Fruit fly (Drosophila melanogaster) whole organism, pupa: ENCODE data around the gene sit.

ENCODE experiments used
- CG10348 ChIP-seq: fragments of 200-800 bp; sonication (Bioruptor generic); IDR thresholded peaks from 2 replicates; pipeline ENCODE4 v1.3.6; 2022; ENCODE audit warnings: missing biosample characterization, missing genetic modification characterization
- CG12605 ChIP-seq: fragments of 200-800 bp; sonication (Bioruptor generic); IDR thresholded peaks from 2 replicates; pipeline ENCODE4 v1.3.6; 2022; ENCODE audit warnings: missing biosample characterization, missing genetic modification characterization
- CG13204 ChIP-seq: fragments of 200-800 bp; sonication (Bioruptor generic); optimal IDR thresholded peaks from 2 replicates; lab custom pipeline; 2018; ENCODE audit warnings: missing biosample characterization, mild to moderate bottlenecking, missing genetic modification characterization, moderate library complexity
- CG14655 ChIP-seq: fragments of 200-800 bp; sonication (Bioruptor generic); optimal IDR thresholded peaks from 3 replicates; lab custom pipeline; 2017; ENCODE audit warnings: mild to moderate bottlenecking, missing biosample characterization, missing genetic modification reagents, missing genetic modification characterization
- CG15710 ChIP-seq: fragments of 200-800 bp; sonication (Bioruptor generic); optimal IDR thresholded peaks from 2 replicates; lab custom pipeline; 2018; ENCODE audit warnings: missing biosample characterization, mild to moderate bottlenecking, missing genetic modification characterization, moderate library complexity
- CG17806 ChIP-seq: fragments of 200-800 bp; sonication (Bioruptor generic); optimal IDR thresholded peaks from 2 replicates; lab custom pipeline; 2018; ENCODE audit warnings: missing biosample characterization, mild to moderate bottlenecking, missing genetic modification characterization, moderate library complexity
- CG32121 ChIP-seq: fragments of 200-800 bp; sonication (Bioruptor generic); IDR thresholded peaks from 2 replicates; pipeline ENCODE4 v1.3.6; 2022; ENCODE audit warnings: missing biosample characterization, missing genetic modification characterization
- CG34367 ChIP-seq: fragments of 200-800 bp; sonication (Bioruptor generic); optimal IDR thresholded peaks from 2 replicates; lab custom pipeline; 2018; ENCODE audit warnings: missing biosample characterization, mild to moderate bottlenecking, missing genetic modification characterization
- CG4496 ChIP-seq: fragments of 200-800 bp; sonication (Bioruptor generic); IDR thresholded peaks from 3 replicates; pipeline ENCODE4 v1.3.6; 2022; ENCODE audit warnings: missing biosample characterization, missing genetic modification characterization
- CG8159 ChIP-seq: fragments of 200-800 bp; sonication (Bioruptor generic); optimal IDR thresholded peaks from 3 replicates; lab custom pipeline; 2018; ENCODE audit warnings: missing biosample characterization, mild to moderate bottlenecking, missing genetic modification characterization, moderate library complexity
- CG8301 ChIP-seq: fragments of 200-800 bp; sonication (Bioruptor generic); optimal IDR thresholded peaks from 2 replicates; lab custom pipeline; 2018; ENCODE audit warnings: missing biosample characterization, mild to moderate bottlenecking, missing genetic modification characterization
- CG9948 ChIP-seq: fragments of 200-800 bp; sonication (Bioruptor generic); optimal IDR thresholded peaks from 2 replicates; lab custom pipeline; 2018; ENCODE audit warnings: missing biosample characterization, mild to moderate bottlenecking, missing genetic modification characterization, moderate library complexity
- D1 ChIP-seq: fragments of 200-800 bp; sonication (Bioruptor generic); optimal IDR thresholded peaks from 2 replicates; lab custom pipeline; 2018; ENCODE audit warnings: missing biosample characterization, mild to moderate bottlenecking, missing genetic modification characterization, moderate library complexity
- EcR ChIP-seq: fragments of 200-800 bp; sonication (Bioruptor generic); optimal IDR thresholded peaks from 3 replicates; lab custom pipeline; 2019; ENCODE audit warnings: missing biosample characterization, missing genetic modification characterization, mild to moderate bottlenecking, moderate library complexity, missing genetic modification reagents
- Ets98B ChIP-seq: fragments of 200-800 bp; sonication (Bioruptor generic); IDR thresholded peaks from 2 replicates; pipeline ENCODE4 v1.3.6; 2022; ENCODE audit warnings: missing biosample characterization, missing genetic modification characterization
- Pif1A ChIP-seq: fragments of 200-800 bp; sonication (Bioruptor generic); optimal IDR thresholded peaks from 3 replicates; lab custom pipeline; 2016; ENCODE audit warnings: missing biosample characterization, missing genetic modification characterization
- Pif1B ChIP-seq: fragments of 200-800 bp; sonication (Bioruptor generic); optimal IDR thresholded peaks from 3 replicates; lab custom pipeline; 2016; ENCODE audit warnings: missing biosample characterization, missing genetic modification characterization
- Snoo ChIP-seq: fragments of 200-800 bp; sonication (Bioruptor generic); optimal IDR thresholded peaks from 3 replicates; lab custom pipeline; 2017; ENCODE audit warnings: missing biosample characterization, mild to moderate bottlenecking, missing genetic modification characterization, inconsistent platforms
- fd96Ca ChIP-seq: fragments of 200-800 bp; sonication (Bioruptor generic); IDR thresholded peaks from 3 replicates; pipeline ENCODE4 v1.3.6; 2022; ENCODE audit warnings: missing biosample characterization, missing genetic modification characterization
- gl ChIP-seq: fragments of 200-800 bp; sonication (Bioruptor generic); optimal IDR thresholded peaks from 2 replicates; lab custom pipeline; 2018; ENCODE audit warnings: missing biosample characterization, mild to moderate bottlenecking, missing genetic modification characterization
- rn ChIP-seq: fragments of 200-800 bp; sonication (Bioruptor generic); IDR thresholded peaks from 2 replicates; pipeline ENCODE4 v1.3.6; 2022; ENCODE audit warnings: missing biosample characterization, missing genetic modification characterization

The sit gene

DNA sequence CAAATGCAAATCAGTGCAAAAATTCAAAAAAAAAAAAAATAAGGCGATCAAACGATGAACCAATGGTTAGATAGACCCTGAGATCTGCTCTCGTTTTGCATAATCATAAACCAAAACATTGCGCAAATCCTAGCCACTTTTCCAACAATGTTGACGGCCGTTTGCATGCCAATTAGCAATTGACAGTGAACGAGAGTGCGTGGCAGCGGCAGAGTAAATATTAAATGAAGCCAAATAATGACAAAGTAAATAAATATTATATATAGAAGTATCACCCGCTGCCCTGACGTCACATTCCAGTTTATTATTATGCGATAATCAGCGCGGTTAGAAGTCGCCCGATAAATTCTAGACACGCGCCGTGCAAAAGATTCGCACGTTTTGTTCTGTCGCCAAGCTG is 26.4 kb downstream of the sit start:
- TF ChIP-seq Snoo (no peak), fd96Ca (GFP tag; lab: Robert Waterston, UW) (no peak), CG8159 (no peak), CG10348 (GFP tag; lab: Robert Waterston, UW) (no peak), EcR (GFP tag; lab: Kevin White, UChicago) (no peak), CG9948 (tag; lab: Kevin White, UChicago) (no peak), CG8301 (tag; lab: Kevin White, UChicago) (no peak), D1 (no peak), CG4496 (GFP tag; lab: Robert Waterston, UW) (no peak), Pif1B (no peak), CG17806 (tag; lab: Kevin White, UChicago) (no peak)

DNA sequence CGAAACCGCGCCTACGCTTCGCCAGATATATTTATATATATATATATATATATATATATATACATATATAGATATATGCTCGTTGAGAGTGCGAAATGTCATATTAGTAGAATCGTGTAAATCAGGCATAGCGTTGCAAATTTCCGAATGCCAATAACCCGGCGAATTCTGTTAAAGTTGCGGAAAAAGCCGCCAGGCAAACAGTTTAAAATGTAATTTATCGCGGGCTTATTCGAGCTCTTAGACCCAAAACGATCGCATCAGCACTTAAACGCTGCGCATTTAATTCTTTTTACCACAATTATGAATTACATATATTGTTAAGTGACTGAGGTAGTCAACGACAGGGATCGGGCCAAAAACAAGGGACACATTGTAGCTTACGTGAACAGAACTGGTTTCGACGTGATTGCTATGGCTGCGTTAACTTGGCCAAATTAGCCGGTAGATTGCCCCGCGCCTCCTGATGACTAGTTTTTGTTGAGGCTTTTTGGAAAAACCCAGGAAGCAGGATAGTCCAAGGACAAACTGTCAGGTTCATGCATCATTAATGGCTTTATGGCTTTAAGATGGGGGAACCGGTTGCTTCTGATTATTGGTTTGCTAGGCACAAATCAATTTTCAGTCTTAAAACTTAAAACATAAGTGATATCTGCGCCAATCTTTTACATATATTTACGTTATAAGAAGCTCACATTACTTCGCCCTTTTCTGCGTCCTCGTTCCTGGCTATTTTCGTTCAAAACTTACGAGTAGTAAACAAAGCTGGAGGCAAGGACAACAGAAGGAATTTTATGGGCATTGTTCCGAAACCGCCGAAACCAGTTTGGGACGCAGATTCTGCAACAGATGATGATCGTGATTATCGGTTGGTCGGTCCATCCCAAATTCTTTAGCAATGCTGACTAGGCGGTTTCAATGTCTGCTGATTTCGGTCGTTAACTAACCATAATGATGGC is 28.1 kb downstream of the sit start:
- TF ChIP-seq EcR (GFP tag; lab: Kevin White, UChicago) (peak; percentile 82), Pif1B (no peak), gl (tag; lab: Kevin White, UChicago) (no peak), CG13204 (GFP tag; lab: Kevin White, UChicago) (no peak), Pif1A (GFP tag; lab: Kevin White, UChicago) (no peak), CG4496 (GFP tag; lab: Robert Waterston, UW) (no peak)

DNA sequence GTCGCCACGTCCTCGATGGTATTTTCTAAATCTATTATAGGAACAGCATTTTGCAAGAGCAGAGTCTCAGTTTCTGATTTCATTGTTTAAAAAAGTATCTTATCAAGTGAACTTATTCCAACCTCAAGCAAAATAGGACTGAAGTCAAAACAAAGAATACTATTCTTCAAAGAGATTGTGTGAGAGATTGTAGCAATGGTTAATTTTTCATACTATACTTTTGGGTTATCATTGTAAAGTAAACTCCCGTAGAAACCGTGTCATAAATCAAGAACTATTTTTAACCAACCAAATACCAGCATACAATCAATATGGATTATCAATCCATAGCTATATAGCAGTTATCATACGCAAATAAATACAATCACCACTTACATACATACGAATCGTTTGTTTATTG is 30.6 kb downstream of the sit start, which contains the start of gene CG33093:
Gene CG33093 (minus strand): TSS at position 122 of the 400 bp plus-strand sequence.
- no peak for TF ChIP-seq rn (GFP tag; lab: Robert Waterston, UW)
- TF ChIP-seq CG12605, result no peak
- no peak for TF ChIP-seq CG13204 (GFP tag; lab: Kevin White, UChicago)
- TF ChIP-seq Snoo, result no peak
- no peak for TF ChIP-seq CG10348 (GFP tag; lab: Robert Waterston, UW)
- no peak for TF ChIP-seq CG4496 (GFP tag; lab: Robert Waterston, UW)
- TF ChIP-seq CG15710 (tag; lab: Kevin White, UChicago), result no peak
- no peak for TF ChIP-seq Pif1B
- TF ChIP-seq CG14655 (GFP tag; lab: Kevin White, UChicago), result no peak
- TF ChIP-seq CG8301 (tag; lab: Kevin White, UChicago), result no peak
- no peak for TF ChIP-seq CG32121 (GFP tag; lab: Robert Waterston, UW)
- TF ChIP-seq Ets98B (GFP tag; lab: Robert Waterston, UW), result no peak
- TF ChIP-seq CG34367 (tag; lab: Kevin White, UChicago), result no peak
- TF ChIP-seq CG17806 (tag; lab: Kevin White, UChicago), result no peak
- TF ChIP-seq, all 21 proteins: peak for 0

DNA sequence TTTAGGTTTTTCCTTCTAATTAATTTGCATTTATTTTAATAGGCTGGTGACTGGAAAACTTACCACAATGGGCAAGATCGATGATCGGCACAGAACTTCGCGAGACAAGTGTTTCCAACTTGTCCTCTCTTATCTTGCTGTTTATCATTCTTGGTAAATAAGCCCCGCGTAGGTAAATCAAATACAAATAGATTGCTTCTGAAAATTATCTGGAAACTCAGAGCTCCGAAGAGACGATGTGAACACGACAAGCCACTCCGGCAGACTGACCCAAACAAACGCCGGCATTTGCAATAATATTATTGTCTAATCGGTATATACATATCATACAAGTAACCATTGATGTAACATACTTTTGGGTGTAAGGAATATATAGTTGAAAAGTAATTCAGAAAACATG is 32.1 kb downstream of the sit start, which contains the start of gene CG33099:
Gene CG33099 (minus strand): TSS at position 268 of the 400 bp plus-strand sequence.
- TF ChIP-seq CG9948 (tag; lab: Kevin White, UChicago) (no peak), Pif1B (peak; percentile 52), Pif1A (GFP tag; lab: Kevin White, UChicago) (peak; percentile 44), CG34367 (tag; lab: Kevin White, UChicago) (no peak), CG14655 (GFP tag; lab: Kevin White, UChicago) (peak; percentile 4), CG8159 (no peak), CG4496 (GFP tag; lab: Robert Waterston, UW) (peak; percentile 55; the same call in 2 of the 3 replicates), Ets98B (GFP tag; lab: Robert Waterston, UW) (0 out of 2 replicates have a peak, but pooled peaks have one; percentile 11), fd96Ca (GFP tag; lab: Robert Waterston, UW) (no peak), CG32121 (GFP tag; lab: Robert Waterston, UW) (peak; percentile 36; the same call in 1 of the 2 replicates), rn (GFP tag; lab: Robert Waterston, UW) (no peak), EcR (GFP tag; lab: Kevin White, UChicago) (peak; percentile 4), gl (tag; lab: Kevin White, UChicago) (peak; percentile 17)

DNA sequence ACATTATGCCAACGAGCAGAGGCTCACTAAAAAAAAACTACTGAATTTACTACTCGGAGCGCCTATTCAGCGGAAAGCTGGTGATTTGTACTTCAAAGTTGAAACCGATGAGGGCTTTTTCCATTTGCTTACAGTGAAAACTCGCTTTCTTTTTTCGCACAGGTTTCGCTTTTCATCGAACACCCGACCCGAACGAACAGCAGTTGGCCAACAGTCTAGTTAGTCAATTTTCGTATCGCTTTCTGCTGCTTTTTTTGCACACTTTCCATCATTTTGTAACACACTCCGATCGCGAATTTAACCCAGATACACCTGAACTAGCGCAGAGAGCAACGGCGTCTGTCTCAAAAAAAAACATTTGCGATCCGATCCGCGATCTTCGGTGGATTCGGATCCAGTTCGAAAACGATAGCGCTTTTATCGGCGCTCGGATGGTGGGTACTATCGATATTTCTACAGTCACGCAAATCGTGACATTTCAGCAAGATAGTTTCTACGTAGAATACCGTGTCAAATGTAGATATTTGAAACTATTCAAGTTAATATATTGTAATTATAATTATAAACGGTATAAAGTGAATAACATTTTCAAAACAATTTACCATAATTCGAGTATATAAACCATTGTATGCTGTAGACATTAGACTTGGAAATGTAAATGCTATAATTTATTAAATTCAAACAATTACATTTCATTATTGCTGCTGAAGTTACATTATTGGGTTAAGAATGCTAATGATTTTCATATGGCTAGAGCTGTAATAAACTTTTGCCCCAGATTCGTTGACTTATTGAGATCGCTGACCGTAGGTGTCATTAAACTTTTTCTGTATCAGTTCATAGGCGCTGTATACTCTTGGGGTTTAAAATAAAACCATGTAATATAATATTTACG is 33.9 kb downstream of the sit start, which contains the start of gene CG5346:
Gene CG5346 (minus strand): TSS at position 400 of the 895 bp plus-strand sequence.
- TF ChIP-seq Ets98B (GFP tag; lab: Robert Waterston, UW) (peak; percentile 61), CG17806 (tag; lab: Kevin White, UChicago) (no peak), EcR (GFP tag; lab: Kevin White, UChicago) (peak; percentile 89), D1 (no peak), CG15710 (tag; lab: Kevin White, UChicago) (no peak), Pif1A (GFP tag; lab: Kevin White, UChicago) (no peak), gl (tag; lab: Kevin White, UChicago) (no peak), CG8301 (tag; lab: Kevin White, UChicago) (peak; percentile 26), CG12605 (peak; percentile 57), CG34367 (tag; lab: Kevin White, UChicago) (no peak), CG10348 (GFP tag; lab: Robert Waterston, UW) (no peak), rn (GFP tag; lab: Robert Waterston, UW) (no peak), CG32121 (GFP tag; lab: Robert Waterston, UW) (no peak), Pif1B (no peak), CG13204 (GFP tag; lab: Kevin White, UChicago) (no peak), CG14655 (GFP tag; lab: Kevin White, UChicago) (peak; percentile 9), Snoo (no peak), CG9948 (tag; lab: Kevin White, UChicago) (no peak), CG4496 (GFP tag; lab: Robert Waterston, UW) (no peak; the same call in 2 of the 3 replicates), fd96Ca (GFP tag; lab: Robert Waterston, UW) (peak; percentile 49; the same call in 1 of the 3 replicates), CG8159 (no peak)
